Fruit fly (Drosophila melanogaster) S2 (cell line): ENCODE data around the gene chinmo.

Source experiments
- CG8478 ChIP-seq: fragments of >200 bp; optimal IDR thresholded peaks from 2 replicates; lab custom pipeline; 2018
- CTCF ChIP-seq, 2 experiments: fragments of >200 bp; optimal IDR thresholded peaks; 2 replicates each; lab custom pipeline; 2018

- TF ChIP-seq CG8478 (lab: Kevin White, UChicago) (no peak), CTCF (optimal IDR thresholded peaks at IDR 0.05; lab: Kevin White, UChicago) (no peak)
Measured at dm6 chr2L:1665879-1666278, 14.8 kb downstream of the chinmo start.
